Worm (Caenorhabditis elegans): ENCODE results near the gene sru-24.

sru-24 gene

ce11 chrV:646888-647287 is 24.4 kb downstream of the sru-24 start, which contains the start of gene ugt-42:
ugt-42 (plus strand) TSS chrV:647188.
- TF ChIP-seq aly-1 (tag; optimal IDR thresholded peaks at IDR 0.05) (no peak), tbx-11 (GFP tag; IDR thresholded peaks at IDR 0.05) (no peak)

ce11 chrV:646129-646528 is 25.1 kb downstream of the sru-24 start, which contains the start of gene F48G7.12:
F48G7.12 (minus strand) TSS chrV:646229.
- TF ChIP-seq flt-1 (GFP tag; IDR thresholded peaks at IDR 0.05): no peak
- TF ChIP-seq ama-1 (optimal IDR thresholded peaks at IDR 0.05): no peak
- TF ChIP-seq hmbx-1 (tag; optimal IDR thresholded peaks at IDR 0.05): no peak
- TF ChIP-seq tra-4 (tag; optimal IDR thresholded peaks at IDR 0.05): no peak

DNA sequence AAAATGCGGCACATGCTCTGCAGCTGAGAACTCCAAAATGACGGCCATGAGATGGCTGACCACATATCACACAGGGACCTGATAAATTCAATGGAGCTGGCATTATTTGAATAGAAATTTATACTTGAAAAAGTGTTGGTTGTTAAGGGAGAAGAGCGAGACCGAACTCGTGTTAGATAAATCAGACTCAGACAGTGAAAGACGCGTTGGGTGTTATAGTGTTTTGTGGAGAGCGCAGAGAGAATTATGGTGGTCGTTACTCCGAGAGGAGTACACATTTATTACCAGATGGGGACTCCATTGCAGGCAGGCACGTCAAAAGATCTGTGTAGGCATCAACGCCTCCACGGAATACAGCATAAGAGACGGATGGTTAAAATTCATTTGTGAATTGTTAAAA is 28.5 kb downstream of the sru-24 start, which contains the start of gene nhr-190:
nhr-190 (minus strand) TSS at position 175 of the 400 bp plus-strand sequence.
- TF ChIP-seq ceh-13 (GFP tag; optimal IDR thresholded peaks at IDR 0.05) (no peak), pes-1 (GFP tag; IDR thresholded peaks at IDR 0.05) (no peak)

- TF ChIP-seq pes-1 (GFP tag; IDR thresholded peaks at IDR 0.05) (no peak), flt-1 (GFP tag; IDR thresholded peaks at IDR 0.05) (no peak), tra-4 (tag; optimal IDR thresholded peaks at IDR 0.05) (no peak), ceh-13 (GFP tag; optimal IDR thresholded peaks at IDR 0.05) (no peak), tbx-11 (GFP tag; IDR thresholded peaks at IDR 0.05) (no peak), ets-7 (tag; optimal IDR thresholded peaks at IDR 0.05) (no peak), hmbx-1 (tag; optimal IDR thresholded peaks at IDR 0.05) (no peak), B0310.2 (tag; optimal IDR thresholded peaks at IDR 0.05) (no peak), aly-1 (tag; optimal IDR thresholded peaks at IDR 0.05) (no peak), hnd-1 (tag; optimal IDR thresholded peaks at IDR 0.05) (no peak)
Observed at ce11 chrV:638328-638727, 32.9 kb downstream of the sru-24 start, which contains the start of gene srj-37. srj-37 (plus strand) TSS chrV:638628.

ce11 chrV:636281-636680 is 35.0 kb downstream of the sru-24 start, which contains the start of gene pals-31:
pals-31 (plus strand) TSS chrV:636581.
- TF ChIP-seq hnd-1 (tag; optimal IDR thresholded peaks at IDR 0.05): no peak
- no peak for TF ChIP-seq F13C5.2 (tag; optimal IDR thresholded peaks at IDR 0.05)
- TF ChIP-seq sea-1 (GFP tag; conservative IDR thresholded peaks at IDR 0.05): no peak
- TF ChIP-seq tra-4 (tag; optimal IDR thresholded peaks at IDR 0.05): no peak
- TF ChIP-seq scrt-1 (GFP tag; IDR thresholded peaks at IDR 0.05): no peak
- TF ChIP-seq B0310.2 (tag; optimal IDR thresholded peaks at IDR 0.05): no peak
- no peak for TF ChIP-seq ama-1 (optimal IDR thresholded peaks at IDR 0.05)
- no peak for TF ChIP-seq aly-1 (tag; optimal IDR thresholded peaks at IDR 0.05)
- no peak for TF ChIP-seq ceh-13 (GFP tag; optimal IDR thresholded peaks at IDR 0.05)
- TF ChIP-seq tbx-37 (GFP tag; conservative IDR thresholded peaks at IDR 0.05): no peak
- no peak for TF ChIP-seq flt-1 (GFP tag; IDR thresholded peaks at IDR 0.05)
- TF ChIP-seq ceh-36 (tag; optimal IDR thresholded peaks at IDR 0.05): no peak
- no peak for TF ChIP-seq ets-7 (tag; optimal IDR thresholded peaks at IDR 0.05)
- no peak for TF ChIP-seq hmg-4 (GFP tag; optimal IDR thresholded peaks at IDR 0.05)

DNA sequence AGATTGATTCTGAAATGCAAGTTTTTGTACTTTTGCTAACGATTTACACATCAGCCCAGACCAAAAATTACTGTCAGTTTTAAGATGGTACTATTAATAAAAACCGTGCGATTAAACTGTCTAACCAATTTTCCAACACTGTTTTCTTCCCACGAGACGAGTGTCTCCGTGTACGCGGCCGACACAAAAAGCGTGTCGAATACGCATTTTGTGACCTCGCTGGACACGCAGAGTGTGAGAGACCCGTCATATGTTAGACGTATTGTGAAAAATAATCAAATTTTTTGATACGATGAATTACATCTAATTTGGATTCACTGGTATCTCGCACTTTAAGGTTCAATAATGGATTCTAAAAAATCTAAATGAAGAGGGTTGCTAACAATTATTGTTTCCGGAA is 35.6 kb downstream of the sru-24 start:
- no peak for TF ChIP-seq ets-7 (tag; optimal IDR thresholded peaks at IDR 0.05)
- no peak for TF ChIP-seq pes-1 (GFP tag; IDR thresholded peaks at IDR 0.05)
- TF ChIP-seq aly-1 (tag; optimal IDR thresholded peaks at IDR 0.05): no peak
- no peak for TF ChIP-seq scrt-1 (GFP tag; IDR thresholded peaks at IDR 0.05)
- TF ChIP-seq tbx-37 (GFP tag; conservative IDR thresholded peaks at IDR 0.05): no peak
- TF ChIP-seq hnd-1 (tag; optimal IDR thresholded peaks at IDR 0.05): no peak
- no peak for TF ChIP-seq ama-1 (optimal IDR thresholded peaks at IDR 0.05)
- no peak for TF ChIP-seq ceh-36 (tag; optimal IDR thresholded peaks at IDR 0.05)

DNA sequence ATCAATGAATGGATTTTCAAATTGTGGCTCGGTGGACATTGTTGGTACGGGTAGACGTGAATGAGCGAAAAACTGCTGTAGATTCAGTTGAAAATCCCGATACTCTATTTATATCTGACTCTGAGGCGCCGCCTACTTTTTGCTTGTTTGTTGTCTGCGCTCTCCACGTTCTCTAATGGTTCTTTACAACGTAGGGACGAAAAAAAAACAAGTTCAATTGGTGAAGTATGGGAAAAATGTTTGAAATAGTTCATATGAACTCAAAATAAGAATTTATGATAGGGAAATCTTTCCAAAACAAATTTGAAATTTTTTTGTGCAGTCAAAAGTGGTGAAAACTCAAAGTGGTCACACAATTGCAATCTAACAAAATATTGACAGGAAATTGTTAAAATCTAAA is 36.4 kb downstream of the sru-24 start, which contains the start of gene F48G7.10:
F48G7.10 (minus strand) TSS at position 101 of the 400 bp plus-strand sequence.
- TF ChIP-seq ets-7 (tag; optimal IDR thresholded peaks at IDR 0.05): no peak
- TF ChIP-seq flt-1 (GFP tag; IDR thresholded peaks at IDR 0.05): no peak
- TF ChIP-seq tbx-11 (GFP tag; IDR thresholded peaks at IDR 0.05): no peak
- TF ChIP-seq tra-4 (tag; optimal IDR thresholded peaks at IDR 0.05): no peak
- no peak for TF ChIP-seq scrt-1 (GFP tag; IDR thresholded peaks at IDR 0.05)
- no peak for TF ChIP-seq hmg-4 (GFP tag; optimal IDR thresholded peaks at IDR 0.05)
- TF ChIP-seq ceh-13 (GFP tag; optimal IDR thresholded peaks at IDR 0.05): no peak
- no peak for TF ChIP-seq ama-1 (optimal IDR thresholded peaks at IDR 0.05)
- TF ChIP-seq hnd-1 (tag; optimal IDR thresholded peaks at IDR 0.05): no peak
- TF ChIP-seq pes-1 (GFP tag; IDR thresholded peaks at IDR 0.05): no peak
- no peak for TF ChIP-seq F13C5.2 (tag; optimal IDR thresholded peaks at IDR 0.05)
- no peak for TF ChIP-seq aly-1 (tag; optimal IDR thresholded peaks at IDR 0.05)
- TF ChIP-seq hmbx-1 (tag; optimal IDR thresholded peaks at IDR 0.05): no peak
- TF ChIP-seq B0310.2 (tag; optimal IDR thresholded peaks at IDR 0.05): no peak
- TF ChIP-seq ceh-36 (tag; optimal IDR thresholded peaks at IDR 0.05): no peak
- TF ChIP-seq tbx-37 (GFP tag; conservative IDR thresholded peaks at IDR 0.05): no peak
- TF ChIP-seq sea-1 (GFP tag; conservative IDR thresholded peaks at IDR 0.05): no peak

- TF ChIP-seq ama-1 (optimal IDR thresholded peaks at IDR 0.05) (no peak), tra-4 (tag; optimal IDR thresholded peaks at IDR 0.05) (no peak), scrt-1 (GFP tag; IDR thresholded peaks at IDR 0.05) (no peak), hmbx-1 (tag; optimal IDR thresholded peaks at IDR 0.05) (no peak), pes-1 (GFP tag; IDR thresholded peaks at IDR 0.05) (no peak), sea-1 (GFP tag; conservative IDR thresholded peaks at IDR 0.05) (no peak), aly-1 (tag; optimal IDR thresholded peaks at IDR 0.05) (no peak), hnd-1 (tag; optimal IDR thresholded peaks at IDR 0.05) (no peak), ets-7 (tag; optimal IDR thresholded peaks at IDR 0.05) (no peak), ceh-36 (tag; optimal IDR thresholded peaks at IDR 0.05) (no peak)
Observed at ce11 chrV:631832-632231, 39.4 kb downstream of the sru-24 start.

DNA sequence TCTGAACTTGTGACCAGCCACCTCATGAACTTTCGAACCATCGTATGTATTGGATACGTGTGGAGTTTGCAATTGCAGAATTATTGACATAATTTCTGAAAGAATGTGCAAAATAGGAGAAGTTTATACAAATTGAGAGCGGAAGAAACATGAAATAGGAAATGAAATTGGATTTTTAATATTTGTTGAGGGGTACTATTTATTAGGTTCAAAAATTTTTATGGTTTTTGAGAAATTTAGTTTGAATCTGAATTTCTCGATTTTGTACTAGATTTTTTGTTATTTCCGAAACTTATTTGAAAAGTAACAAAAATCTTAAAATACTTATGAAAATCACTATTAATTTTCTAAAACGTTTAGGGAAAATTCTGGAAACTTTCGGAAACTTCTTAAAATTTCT is 42.7 kb downstream of the sru-24 start, which contains the start of gene F48G7.9:
F48G7.9 (minus strand) TSS at position 101 of the 400 bp plus-strand sequence.
- TF ChIP-seq flt-1 (GFP tag; IDR thresholded peaks at IDR 0.05): no peak
- TF ChIP-seq ets-7 (tag; optimal IDR thresholded peaks at IDR 0.05): no peak
- no peak for TF ChIP-seq F13C5.2 (tag; optimal IDR thresholded peaks at IDR 0.05)

All from whole organism, early embryonic.